Worm (Caenorhabditis elegans) whole organism, L1 larva: ENCODE results near the gene gcs-1.

ENCODE experiments used
- C04F5.9 ChIP-seq: sonication (generic microtip); optimal IDR thresholded peaks from 2 replicates; lab custom pipeline; 2016; ENCODE audit warnings: missing genetic modification characterization, missing compliant biosample characterization
- C16A3.4 ChIP-seq: fragments of 150-350 bp; optimal IDR thresholded peaks from 2 replicates; lab custom pipeline; 2014; ENCODE audit warnings: missing biosample characterization, missing genetic modification characterization
- F16B12.6 ChIP-seq: fragments of 150-350 bp; optimal IDR thresholded peaks from 2 replicates; lab custom pipeline; 2014; ENCODE audit warnings: missing biosample characterization, missing genetic modification characterization
- Y116A8C.19 ChIP-seq: sonication (generic microtip); optimal IDR thresholded peaks from 2 replicates; lab custom pipeline; 2016; ENCODE audit warnings: missing compliant biosample characterization, missing genetic modification characterization, borderline replicate concordance
- aha-1 ChIP-seq: fragments of 150-350 bp; optimal IDR thresholded peaks from 2 replicates; lab custom pipeline; 2014; ENCODE audit warnings: missing biosample characterization, missing genetic modification characterization
- alr-1 ChIP-seq: fragments of 200-800 bp; sonication (Bioruptor generic); optimal IDR thresholded peaks from 2 replicates; lab custom pipeline; 2018; ENCODE audit warnings: borderline replicate concordance, mild to moderate bottlenecking, missing genetic modification characterization, missing compliant biosample characterization
- aly-2 ChIP-seq: fragments of 150-350 bp; optimal IDR thresholded peaks from 2 replicates; lab custom pipeline; 2014; ENCODE audit warnings: missing biosample characterization, missing genetic modification characterization
- ama-1 ChIP-seq: fragments of 150-350 bp; optimal IDR thresholded peaks from 2 replicates; lab custom pipeline; 2014
- dsc-1 ChIP-seq: sonication (generic microtip); optimal IDR thresholded peaks from 2 replicates; lab custom pipeline; 2016; ENCODE audit warnings: mild to moderate bottlenecking, missing genetic modification characterization, missing compliant biosample characterization
- efl-1 ChIP-seq, 4 experiments: fragments of 150-350 bp; optimal IDR thresholded peaks in 3 of 4; peaks in 1 of 4; 1 replicate in 1 of 4; 2 replicates in 3 of 4; lab custom pipeline; 2014; ENCODE audit warnings: missing biosample characterization in 2 of 4, missing genetic modification characterization in 2 of 4, missing genetic modification reagents in 2 of 4
- egl-13 ChIP-seq: sonication (generic microtip); optimal IDR thresholded peaks from 2 replicates; lab custom pipeline; 2016; ENCODE audit warnings: missing genotype, missing genetic modification reagents, missing genetic modification characterization, missing compliant biosample characterization
- elt-3 ChIP-seq, 6 experiments: fragments of 150-350 bp in 1 of 6; sonication (generic microtip); optimal IDR thresholded peaks; 2 replicates each; lab custom pipeline; 2017 to 2018; ENCODE audit warnings: missing biosample characterization in 6 of 6, missing genetic modification characterization in 6 of 6, inconsistent platforms in 1 of 6
- ets-5 ChIP-seq: fragments of 200-800 bp; sonication (Bioruptor generic); IDR thresholded peaks from 2 replicates; pipeline ENCODE4 v1.3.6; 2022; ENCODE audit warnings: missing genetic modification characterization, missing compliant biosample characterization
- fkh-4 ChIP-seq: sonication (generic microtip); optimal IDR thresholded peaks from 2 replicates; lab custom pipeline; 2016; ENCODE audit warnings: missing compliant biosample characterization, missing genetic modification characterization, borderline replicate concordance
- fos-1 ChIP-seq: fragments of 150-350 bp; optimal IDR thresholded peaks from 2 replicates; lab custom pipeline; 2014; ENCODE audit warnings: missing biosample characterization, missing genetic modification characterization
- hpl-2 ChIP-seq: fragments of 150-350 bp; optimal IDR thresholded peaks from 2 replicates; lab custom pipeline; 2014; ENCODE audit warnings: missing biosample characterization, missing genetic modification reagents, missing genetic modification characterization
- isw-1 ChIP-seq: fragments of 200-800 bp; sonication (Bioruptor generic); IDR thresholded peaks from 2 replicates; pipeline ENCODE4 v1.3.6; 2022; ENCODE audit warnings: missing genetic modification characterization, missing compliant biosample characterization
- lin-13 ChIP-seq: fragments of 150-350 bp; optimal IDR thresholded peaks from 2 replicates; lab custom pipeline; 2014; ENCODE audit warnings: missing biosample characterization, missing genetic modification reagents, missing genetic modification characterization
- lin-14 ChIP-seq: fragments of 200-800 bp; sonication (Bioruptor generic); optimal IDR thresholded peaks from 2 replicates; lab custom pipeline; 2018; ENCODE audit warnings: mild to moderate bottlenecking, missing genetic modification characterization, moderate library complexity, missing compliant biosample characterization
- lin-35 ChIP-seq, 2 experiments: fragments of 150-350 bp; optimal IDR thresholded peaks; 2 replicates each; lab custom pipeline; 2014; ENCODE audit warnings: missing biosample characterization in 2 of 2, missing genetic modification characterization in 2 of 2, missing genetic modification reagents in 2 of 2
- lir-3 ChIP-seq: sonication (generic microtip); optimal IDR thresholded peaks from 2 replicates; lab custom pipeline; 2016; ENCODE audit warnings: mild to moderate bottlenecking, missing genetic modification characterization, moderate library complexity, missing compliant biosample characterization; ENCODE audit not compliant: poor library complexity
- lsy-2 ChIP-seq, 2 experiments: fragments of 150-350 bp; optimal IDR thresholded peaks; 2 replicates each; lab custom pipeline; 2014; ENCODE audit warnings: missing biosample characterization in 2 of 2, missing genetic modification characterization in 2 of 2
- mab-9 ChIP-seq: fragments of 200-800 bp; sonication (Bioruptor generic); IDR thresholded peaks from 2 replicates; pipeline ENCODE4 v1.3.6; 2022; ENCODE audit warnings: missing genetic modification reagents, missing genetic modification characterization, missing compliant biosample characterization
- mdl-1 ChIP-seq, 2 experiments: fragments of 150-350 bp; optimal IDR thresholded peaks; 2 replicates each; lab custom pipeline; 2014 to 2017; ENCODE audit warnings: missing biosample characterization in 2 of 2, missing genetic modification characterization in 2 of 2, inconsistent platforms in 1 of 2
- mef-2 ChIP-seq: fragments of 150-350 bp; optimal IDR thresholded peaks from 2 replicates; lab custom pipeline; 2014; ENCODE audit warnings: missing biosample characterization, missing genetic modification characterization
- mep-1 ChIP-seq: fragments of 150-350 bp; optimal IDR thresholded peaks from 2 replicates; lab custom pipeline; 2014; ENCODE audit warnings: missing biosample characterization, missing genetic modification characterization
- nhr-12 ChIP-seq: sonication (generic microtip); optimal IDR thresholded peaks from 2 replicates; lab custom pipeline; 2017; ENCODE audit warnings: missing biosample characterization, missing genetic modification characterization
- nhr-20 ChIP-seq: sonication (generic microtip); optimal IDR thresholded peaks from 2 replicates; lab custom pipeline; 2016; ENCODE audit warnings: mild to moderate bottlenecking, missing genetic modification characterization, missing compliant biosample characterization
- nhr-237 ChIP-seq: fragments of 150-350 bp; optimal IDR thresholded peaks from 2 replicates; lab custom pipeline; 2014; ENCODE audit warnings: missing biosample characterization, missing genetic modification characterization
- nhr-71 ChIP-seq: sonication (generic microtip); optimal IDR thresholded peaks from 2 replicates; lab custom pipeline; 2016; ENCODE audit warnings: mild to moderate bottlenecking, missing genetic modification characterization, moderate library complexity, missing compliant biosample characterization
- nhr-84 ChIP-seq: sonication (generic microtip); optimal IDR thresholded peaks from 2 replicates; lab custom pipeline; 2017; ENCODE audit warnings: missing biosample characterization, missing genetic modification characterization
- nhr-90 ChIP-seq: sonication (generic microtip); optimal IDR thresholded peaks from 2 replicates; lab custom pipeline; 2016; ENCODE audit warnings: mild to moderate bottlenecking, missing genetic modification characterization, missing compliant biosample characterization; ENCODE audit not compliant: poor library complexity
- pax-3 ChIP-seq: fragments of 200-800 bp; sonication (Bioruptor generic); optimal IDR thresholded peaks from 2 replicates; lab custom pipeline; 2018; ENCODE audit warnings: mild to moderate bottlenecking, missing genetic modification characterization, moderate library complexity, missing compliant biosample characterization
- pqm-1 ChIP-seq: sonication (generic microtip); optimal IDR thresholded peaks from 3 replicates; lab custom pipeline; 2017; ENCODE audit warnings: missing biosample characterization, missing genetic modification characterization
- skn-1 ChIP-seq: fragments of 150-350 bp; optimal IDR thresholded peaks from 2 replicates; lab custom pipeline; 2014; ENCODE audit warnings: missing biosample characterization, missing genetic modification characterization
- snpc-4 ChIP-seq: fragments of 150-350 bp; optimal IDR thresholded peaks from 2 replicates; lab custom pipeline; 2014; ENCODE audit warnings: missing biosample characterization, missing genetic modification characterization
- snu-23 ChIP-seq: sonication (generic microtip); optimal IDR thresholded peaks from 2 replicates; lab custom pipeline; 2016; ENCODE audit warnings: missing genetic modification characterization, missing compliant biosample characterization
- sup-37 ChIP-seq: fragments of 200-800 bp; sonication (Bioruptor generic); optimal IDR thresholded peaks from 2 replicates; lab custom pipeline; 2018; ENCODE audit warnings: mild to moderate bottlenecking, missing genetic modification characterization, missing compliant biosample characterization
- unc-130 ChIP-seq: fragments of 150-350 bp; optimal IDR thresholded peaks from 2 replicates; lab custom pipeline; 2017; ENCODE audit warnings: missing biosample characterization, missing genetic modification characterization, inconsistent platforms
- unc-86 ChIP-seq: sonication (generic microtip); optimal IDR thresholded peaks from 2 replicates; lab custom pipeline; 2016; ENCODE audit warnings: missing genetic modification characterization, missing compliant biosample characterization
- unc-98 ChIP-seq: fragments of 200-800 bp; sonication (Bioruptor generic); IDR thresholded peaks from 2 replicates; pipeline ENCODE4 v1.3.6; 2022; ENCODE audit warnings: missing genetic modification characterization, missing compliant biosample characterization
- ztf-11 ChIP-seq, 2 experiments: sonication (generic microtip); optimal IDR thresholded peaks; 2 replicates each; lab custom pipeline; 2016 to 2017; ENCODE audit warnings: missing genetic modification characterization in 2 of 2, missing biosample characterization in 1 of 2, missing compliant biosample characterization in 1 of 2
- ztf-4 ChIP-seq: fragments of 150-350 bp; optimal IDR thresholded peaks from 2 replicates; lab custom pipeline; 2014; ENCODE audit warnings: missing biosample characterization, missing genetic modification characterization

Gene gcs-1

DNA sequence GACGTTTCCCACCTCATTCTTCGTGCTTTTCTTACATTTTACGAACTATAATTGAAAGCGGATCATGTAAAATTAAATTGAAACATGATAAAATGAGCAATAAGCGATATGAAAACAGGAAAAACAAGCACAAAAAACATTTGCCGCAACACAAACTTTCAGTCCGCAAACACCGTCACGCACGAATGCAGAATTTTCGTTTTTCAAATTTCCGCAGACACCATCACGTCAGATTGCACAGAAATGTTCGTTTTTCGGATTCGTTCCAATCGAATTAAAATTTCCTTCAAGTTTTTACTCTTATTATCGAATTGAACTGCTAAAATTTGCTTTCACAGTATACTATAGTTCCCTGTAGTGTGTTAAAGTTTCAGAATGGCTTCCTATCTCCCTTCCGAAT is 16.5 kb upstream of the gcs-1 start, which contains the start of gene chmp-7 (continued):
- TF ChIP-seq pqm-1 (tag; lab: Kevin White, UChicago) (no peak), nhr-20 (tag; lab: Kevin White, UChicago) (peak; percentile 87), fkh-4 (tag; lab: Kevin White, UChicago) (no peak), mef-2 (tag; lab: Kevin White, UChicago) (peak; percentile 16), alr-1 (tag; lab: Kevin White, UChicago) (no peak), C04F5.9 (tag; lab: Kevin White, UChicago) (peak; percentile 79), unc-130 (tag; lab: Kevin White, UChicago) (peak; percentile 92), ztf-4 (tag; lab: Kevin White, UChicago) (peak; percentile 70), nhr-84 (no peak), ztf-11 (tag; optimal IDR thresholded peaks at IDR 0.05; lab: Kevin White, UChicago) (peak in 1 of 2 experiments; percentile 58), pax-3 (tag; lab: Kevin White, UChicago) (peak; percentile 27), Y116A8C.19 (tag; lab: Kevin White, UChicago) (no peak), ama-1 (peak; percentile 23), sup-37 (GFP tag; lab: Kevin White, UChicago) (peak; percentile 56), C16A3.4 (tag; lab: Kevin White, UChicago) (peak; percentile 96), ets-5 (GFP tag; lab: Robert Waterston, UW) (no peak), mdl-1 (tag; optimal IDR thresholded peaks at IDR 0.05; lab: Kevin White, UChicago) (peak in 1 of 2 experiments; percentile 50), lin-13 (GFP tag; lab: Kevin White, UChicago) (peak; percentile 79), hpl-2 (GFP tag; lab: Kevin White, UChicago) (peak; percentile 40), efl-1 (optimal IDR thresholded peaks at IDR 0.05; lab: Kevin White, UChicago) (peak; percentile 89 to 91), efl-1 (GFP tag; optimal IDR thresholded peaks at IDR 0.05 in 1 of 2; lab: Kevin White, UChicago) (peak; percentile 89 to 99), skn-1 (tag; lab: Kevin White, UChicago) (peak; percentile 61), elt-3 (tag; optimal IDR thresholded peaks at IDR 0.05; lab: Kevin White, UChicago) (peak in 3 of 6 experiments; percentile 57 to 85 (median 80)), nhr-90 (tag; lab: Kevin White, UChicago) (peak; percentile 75), fos-1 (tag; lab: Kevin White, UChicago) (peak; percentile 82), mab-9 (GFP tag; lab: Robert Waterston, UW) (peak; percentile 44; the same call in 1 of the 2 replicates), lin-35 (GFP tag; optimal IDR thresholded peaks at IDR 0.05; lab: Kevin White, UChicago) (peak; percentile 90 to 93), dsc-1 (tag; lab: Kevin White, UChicago) (peak; percentile 71), nhr-237 (tag; lab: Kevin White, UChicago) (peak; percentile 30), F16B12.6 (tag; lab: Kevin White, UChicago) (peak; percentile 100), egl-13 (tag; lab: Kevin White, UChicago) (peak; percentile 36), unc-86 (peak; percentile 82), snu-23 (GFP tag; lab: Kevin White, UChicago) (peak; percentile 92), lin-14 (GFP tag; lab: Kevin White, UChicago) (peak; percentile 98), mep-1 (tag; lab: Kevin White, UChicago) (peak; percentile 99), lsy-2 (tag; optimal IDR thresholded peaks at IDR 0.05; lab: Kevin White, UChicago) (peak; percentile 90 to 93), nhr-71 (tag; lab: Kevin White, UChicago) (peak; percentile 91), aha-1 (tag; lab: Kevin White, UChicago) (no peak), nhr-12 (tag; lab: Kevin White, UChicago) (no peak), lir-3 (tag; lab: Kevin White, UChicago) (peak; percentile 75), isw-1 (GFP tag; lab: Robert Waterston, UW) (peak; percentile 80), unc-98 (GFP tag; lab: Robert Waterston, UW) (0 out of 2 replicates have a peak, but pooled peaks have one; percentile 65), aly-2 (tag; lab: Kevin White, UChicago) (peak; percentile 83), snpc-4 (tag; lab: Kevin White, UChicago) (peak; percentile 78)
